Worm (Caenorhabditis elegans) whole organism, young adult: Measurements from ENCODE around the gene C44H9.4.

Experiments
- B0019.2 ChIP-seq: fragments of 200-800 bp; sonication (Bioruptor generic); conservative IDR thresholded peaks from 2 replicates; pipeline ENCODE4 v1.3.6; 2022; ENCODE audit warnings: missing genetic modification reagents, missing genetic modification characterization, missing compliant biosample characterization
- ama-1 ChIP-seq, 3 experiments: fragments of 150-350 bp in 1 of 3; sonication (generic microtip) in 2 of 3; optimal IDR thresholded peaks; 2 replicates each; lab custom pipeline; 2014 to 2018; ENCODE audit warnings: missing biosample characterization in 2 of 3, missing genetic modification characterization in 2 of 3, missing genetic modification reagents in 2 of 3
- him-1 ChIP-seq: sonication (generic microtip); optimal IDR thresholded peaks from 2 replicates; lab custom pipeline; 2016; ENCODE audit warnings: missing genotype, missing genetic modification reagents, missing genetic modification characterization, missing compliant biosample characterization
- nfya-2 ChIP-seq: fragments of 200-800 bp; sonication (Bioruptor generic); IDR thresholded peaks from 2 replicates; pipeline ENCODE4 v1.3.6; 2022; ENCODE audit warnings: missing genetic modification reagents, missing genetic modification characterization, missing compliant biosample characterization
- nhr-90 ChIP-seq: sonication (generic microtip); optimal IDR thresholded peaks from 2 replicates; lab custom pipeline; 2016; ENCODE audit warnings: missing genotype, mild to moderate bottlenecking, missing genetic modification characterization, missing compliant biosample characterization
- ztf-22 ChIP-seq: fragments of 200-800 bp; sonication (Bioruptor generic); optimal IDR thresholded peaks from 2 replicates; lab custom pipeline; 2018; ENCODE audit warnings: mild to moderate bottlenecking, missing genetic modification characterization, moderate library complexity, missing compliant biosample characterization
- ztf-6 ChIP-seq: fragments of 200-800 bp; sonication (Bioruptor generic); IDR thresholded peaks from 2 replicates; pipeline ENCODE4 v1.3.6; 2022; ENCODE audit warnings: missing genetic modification reagents, missing genetic modification characterization, missing compliant biosample characterization

- TF ChIP-seq B0019.2 (GFP tag; lab: Robert Waterston, UW) (no peak), nhr-90 (tag; lab: Kevin White, UChicago) (no peak), ztf-6 (no peak), him-1 (tag; lab: Kevin White, UChicago) (no peak), nfya-2 (no peak), ama-1 (optimal IDR thresholded peaks at IDR 0.05; lab: Kevin White, UChicago) (no peak), ama-1 (GFP tag; optimal IDR thresholded peaks at IDR 0.05; lab: Kevin White, UChicago) (no peak), ztf-22 (no peak)
Measured at ce11 chrV:12788451-12788850, 47.0 kb upstream of the C44H9.4 start, which contains the start of gene srbc-44.
